Worm (Caenorhabditis elegans) whole organism, midembryonic: ENCODE data around the gene nape-2.

Experiments
- T22C8.4 ChIP-seq: fragments of 200-800 bp; sonication (Bioruptor generic); IDR thresholded peaks from 2 replicates; pipeline ENCODE4 v1.3.6; 2022; ENCODE audit warnings: missing genetic modification characterization, missing compliant biosample characterization
- cog-1 ChIP-seq: sonication (generic microtip); optimal IDR thresholded peaks from 2 replicates; lab custom pipeline; 2016; ENCODE audit warnings: missing genetic modification characterization, missing compliant biosample characterization

- TF ChIP-seq T22C8.4 (GFP tag; lab: Robert Waterston, UW) (no peak), cog-1 (tag; lab: Kevin White, UChicago) (no peak)
Observed at ce11 chrIV:3700554-3700953, 38.2 kb downstream of the nape-2 start, which contains the start of gene Y37E11AL.9.
